Worm (Caenorhabditis elegans): ENCODE measurements around the gene bbs-4.

ce11 chrIII:9608650-9609049 lies 3.3 kb downstream of the bbs-4 start, which contains the start of gene clec-161:
- TF ChIP-seq vab-7 (GFP tag; IDR thresholded peaks at IDR 0.05): no peak
- TF ChIP-seq lin-38 (GFP tag; IDR thresholded peaks at IDR 0.05): no peak
- no peak for TF ChIP-seq Y105C5A.15 (GFP tag; IDR thresholded peaks at IDR 0.05)

All from whole organism, L4 larva.